Worm (Caenorhabditis elegans) whole organism, L1 larva: ENCODE results near the gene thn-1.

Source experiments
- F16B12.6 ChIP-seq: fragments of 150-350 bp; optimal IDR thresholded peaks from 2 replicates; lab custom pipeline; 2014; ENCODE audit warnings: missing biosample characterization, missing genetic modification characterization
- aha-1 ChIP-seq: fragments of 150-350 bp; optimal IDR thresholded peaks from 2 replicates; lab custom pipeline; 2014; ENCODE audit warnings: missing biosample characterization, missing genetic modification characterization
- blmp-1 ChIP-seq: fragments of 150-350 bp; optimal IDR thresholded peaks from 2 replicates; lab custom pipeline; 2014; ENCODE audit warnings: missing biosample characterization, missing genetic modification characterization
- ceh-63 ChIP-seq: fragments of 200-800 bp; sonication (Bioruptor generic); optimal IDR thresholded peaks from 2 replicates; lab custom pipeline; 2018; ENCODE audit warnings: mild to moderate bottlenecking, missing genetic modification characterization, missing compliant biosample characterization
- ceh-8 ChIP-seq: fragments of 200-800 bp; sonication (Bioruptor generic); optimal IDR thresholded peaks from 2 replicates; lab custom pipeline; 2018; ENCODE audit warnings: mild to moderate bottlenecking, missing genetic modification characterization, moderate library complexity, missing compliant biosample characterization
- ceh-90 ChIP-seq: sonication (generic microtip); optimal IDR thresholded peaks from 2 replicates; lab custom pipeline; 2016; ENCODE audit warnings: missing genetic modification characterization, missing compliant biosample characterization
- dpl-1 ChIP-seq, 3 experiments: fragments of 150-350 bp in 2 of 3; sonication (generic microtip) in 1 of 3; optimal IDR thresholded peaks; 2 replicates each; lab custom pipeline; 2014 to 2017; ENCODE audit warnings: missing biosample characterization in 3 of 3, missing genetic modification characterization in 3 of 3, missing genetic modification reagents in 3 of 3
- dsc-1 ChIP-seq: sonication (generic microtip); optimal IDR thresholded peaks from 2 replicates; lab custom pipeline; 2016; ENCODE audit warnings: mild to moderate bottlenecking, missing genetic modification characterization, missing compliant biosample characterization
- efl-1 ChIP-seq, 4 experiments: fragments of 150-350 bp; optimal IDR thresholded peaks in 3 of 4; peaks in 1 of 4; 1 replicate in 1 of 4; 2 replicates in 3 of 4; lab custom pipeline; 2014; ENCODE audit warnings: missing biosample characterization in 2 of 4, missing genetic modification characterization in 2 of 4, missing genetic modification reagents in 2 of 4
- egl-13 ChIP-seq: sonication (generic microtip); optimal IDR thresholded peaks from 2 replicates; lab custom pipeline; 2016; ENCODE audit warnings: missing genotype, missing genetic modification reagents, missing genetic modification characterization, missing compliant biosample characterization
- fkh-4 ChIP-seq: sonication (generic microtip); optimal IDR thresholded peaks from 2 replicates; lab custom pipeline; 2016; ENCODE audit warnings: missing compliant biosample characterization, missing genetic modification characterization, borderline replicate concordance
- grh-1 ChIP-seq: fragments of 200-800 bp; sonication (Bioruptor generic); IDR thresholded peaks from 2 replicates; pipeline ENCODE4 v1.3.6; 2022; ENCODE audit warnings: missing genetic modification reagents, missing genetic modification characterization, missing compliant biosample characterization
- isw-1 ChIP-seq: fragments of 200-800 bp; sonication (Bioruptor generic); IDR thresholded peaks from 2 replicates; pipeline ENCODE4 v1.3.6; 2022; ENCODE audit warnings: missing genetic modification characterization, missing compliant biosample characterization
- lin-13 ChIP-seq: fragments of 150-350 bp; optimal IDR thresholded peaks from 2 replicates; lab custom pipeline; 2014; ENCODE audit warnings: missing biosample characterization, missing genetic modification reagents, missing genetic modification characterization
- lin-14 ChIP-seq: fragments of 200-800 bp; sonication (Bioruptor generic); optimal IDR thresholded peaks from 2 replicates; lab custom pipeline; 2018; ENCODE audit warnings: mild to moderate bottlenecking, missing genetic modification characterization, moderate library complexity, missing compliant biosample characterization
- lin-35 ChIP-seq, 2 experiments: fragments of 150-350 bp; optimal IDR thresholded peaks; 2 replicates each; lab custom pipeline; 2014; ENCODE audit warnings: missing biosample characterization in 2 of 2, missing genetic modification characterization in 2 of 2, missing genetic modification reagents in 2 of 2
- lin-39 ChIP-seq: fragments of 150-350 bp; optimal IDR thresholded peaks from 2 replicates; lab custom pipeline; 2014; ENCODE audit warnings: missing biosample characterization, missing genetic modification reagents, missing genetic modification characterization
- lir-3 ChIP-seq: sonication (generic microtip); optimal IDR thresholded peaks from 2 replicates; lab custom pipeline; 2016; ENCODE audit warnings: mild to moderate bottlenecking, missing genetic modification characterization, moderate library complexity, missing compliant biosample characterization; ENCODE audit not compliant: poor library complexity
- lsy-2 ChIP-seq, 2 experiments: fragments of 150-350 bp; optimal IDR thresholded peaks; 2 replicates each; lab custom pipeline; 2014; ENCODE audit warnings: missing biosample characterization in 2 of 2, missing genetic modification characterization in 2 of 2
- mab-9 ChIP-seq: fragments of 200-800 bp; sonication (Bioruptor generic); IDR thresholded peaks from 2 replicates; pipeline ENCODE4 v1.3.6; 2022; ENCODE audit warnings: missing genetic modification reagents, missing genetic modification characterization, missing compliant biosample characterization
- mef-2 ChIP-seq: fragments of 150-350 bp; optimal IDR thresholded peaks from 2 replicates; lab custom pipeline; 2014; ENCODE audit warnings: missing biosample characterization, missing genetic modification characterization
- mep-1 ChIP-seq: fragments of 150-350 bp; optimal IDR thresholded peaks from 2 replicates; lab custom pipeline; 2014; ENCODE audit warnings: missing biosample characterization, missing genetic modification characterization
- nhr-19 ChIP-seq: fragments of 200-800 bp; sonication (Bioruptor generic); conservative IDR thresholded peaks from 2 replicates; pipeline ENCODE4 v1.3.6; 2022; ENCODE audit warnings: missing genetic modification characterization, missing compliant biosample characterization
- nhr-237 ChIP-seq: fragments of 150-350 bp; optimal IDR thresholded peaks from 2 replicates; lab custom pipeline; 2014; ENCODE audit warnings: missing biosample characterization, missing genetic modification characterization
- nhr-47 ChIP-seq: sonication (generic microtip); optimal IDR thresholded peaks from 2 replicates; lab custom pipeline; 2016; ENCODE audit warnings: mild to moderate bottlenecking, missing genetic modification characterization, moderate library complexity, missing compliant biosample characterization
- nhr-71 ChIP-seq: sonication (generic microtip); optimal IDR thresholded peaks from 2 replicates; lab custom pipeline; 2016; ENCODE audit warnings: mild to moderate bottlenecking, missing genetic modification characterization, moderate library complexity, missing compliant biosample characterization
- nhr-77 ChIP-seq: fragments of 150-350 bp; optimal IDR thresholded peaks from 2 replicates; lab custom pipeline; 2014; ENCODE audit warnings: missing biosample characterization, missing genetic modification characterization
- nhr-84 ChIP-seq: sonication (generic microtip); optimal IDR thresholded peaks from 2 replicates; lab custom pipeline; 2017; ENCODE audit warnings: missing biosample characterization, missing genetic modification characterization
- nhr-90 ChIP-seq: sonication (generic microtip); optimal IDR thresholded peaks from 2 replicates; lab custom pipeline; 2016; ENCODE audit warnings: mild to moderate bottlenecking, missing genetic modification characterization, missing compliant biosample characterization; ENCODE audit not compliant: poor library complexity
- pag-3 ChIP-seq: sonication (generic microtip); optimal IDR thresholded peaks from 2 replicates; lab custom pipeline; 2017; ENCODE audit warnings: missing genetic modification characterization, mild to moderate bottlenecking, missing compliant biosample characterization, antibody characterized with exemption, borderline replicate concordance; ENCODE audit not compliant: insufficient read depth
- rnt-1 ChIP-seq: sonication (generic microtip); optimal IDR thresholded peaks from 2 replicates; lab custom pipeline; 2016; ENCODE audit warnings: mild to moderate bottlenecking, missing genetic modification characterization, moderate library complexity, missing compliant biosample characterization
- skn-1 ChIP-seq: fragments of 150-350 bp; optimal IDR thresholded peaks from 2 replicates; lab custom pipeline; 2014; ENCODE audit warnings: missing biosample characterization, missing genetic modification characterization
- snu-23 ChIP-seq: sonication (generic microtip); optimal IDR thresholded peaks from 2 replicates; lab custom pipeline; 2016; ENCODE audit warnings: missing genetic modification characterization, missing compliant biosample characterization
- sox-4 ChIP-seq: sonication (generic microtip); optimal IDR thresholded peaks from 2 replicates; lab custom pipeline; 2016; ENCODE audit warnings: missing genetic modification characterization, missing compliant biosample characterization
- sup-37 ChIP-seq: fragments of 200-800 bp; sonication (Bioruptor generic); optimal IDR thresholded peaks from 2 replicates; lab custom pipeline; 2018; ENCODE audit warnings: mild to moderate bottlenecking, missing genetic modification characterization, missing compliant biosample characterization
- swsn-7 ChIP-seq: sonication (generic microtip); optimal IDR thresholded peaks from 2 replicates; lab custom pipeline; 2016; ENCODE audit warnings: missing genetic modification characterization, missing compliant biosample characterization
- tbx-2 ChIP-seq: sonication (generic microtip); optimal IDR thresholded peaks from 2 replicates; lab custom pipeline; 2016; ENCODE audit warnings: missing genetic modification characterization, missing compliant biosample characterization
- tlp-1 ChIP-seq: fragments of 150-350 bp; optimal IDR thresholded peaks from 2 replicates; lab custom pipeline; 2014; ENCODE audit warnings: missing biosample characterization, missing genetic modification characterization
- unc-30 ChIP-seq: sonication (generic microtip); optimal IDR thresholded peaks from 2 replicates; lab custom pipeline; 2017; ENCODE audit warnings: missing biosample characterization, missing genetic modification characterization
- unc-86 ChIP-seq: sonication (generic microtip); optimal IDR thresholded peaks from 2 replicates; lab custom pipeline; 2016; ENCODE audit warnings: missing genetic modification characterization, missing compliant biosample characterization
- vab-15 ChIP-seq: sonication (generic microtip); optimal IDR thresholded peaks from 2 replicates; lab custom pipeline; 2017; ENCODE audit warnings: missing genotype, mild to moderate bottlenecking, missing genetic modification characterization, missing compliant biosample characterization
- xbp-1 ChIP-seq: sonication (generic microtip); optimal IDR thresholded peaks from 2 replicates; lab custom pipeline; 2016; ENCODE audit warnings: missing genetic modification characterization, missing compliant biosample characterization
- zag-1 ChIP-seq: fragments of 150-350 bp; optimal IDR thresholded peaks from 2 replicates; lab custom pipeline; 2014; ENCODE audit warnings: missing biosample characterization, missing genetic modification characterization
- zip-4 ChIP-seq: fragments of 200-800 bp; sonication (Bioruptor generic); optimal IDR thresholded peaks from 2 replicates; lab custom pipeline; 2018; ENCODE audit warnings: mild to moderate bottlenecking, missing genetic modification characterization, moderate library complexity, missing compliant biosample characterization
- ztf-4 ChIP-seq: fragments of 150-350 bp; optimal IDR thresholded peaks from 2 replicates; lab custom pipeline; 2014; ENCODE audit warnings: missing biosample characterization, missing genetic modification characterization

thn-1 gene

ce11 chrIV:12379784-12380183, at the start of gene thn-1:
TSS of gene thn-1 (plus strand) at chrIV:12380084.
- no peak for TF ChIP-seq lin-14
- no peak for TF ChIP-seq lir-3 (tag; lab: Kevin White, UChicago)
- TF ChIP-seq nhr-90 = no peak
- no peak for TF ChIP-seq xbp-1 (tag; lab: Kevin White, UChicago)
- no peak for TF ChIP-seq mab-9
- no peak for TF ChIP-seq snu-23 (GFP tag; lab: Kevin White, UChicago)
- no peak for TF ChIP-seq sox-4
- TF ChIP-seq ceh-90 (tag; lab: Kevin White, UChicago) = no peak
- no peak for TF ChIP-seq ceh-8 (GFP tag; lab: Kevin White, UChicago)
- TF ChIP-seq lin-13 (GFP tag; lab: Kevin White, UChicago) = no peak
- no peak for TF ChIP-seq isw-1
- TF ChIP-seq lin-39 (tag; lab: Kevin White, UChicago) = no peak
- TF ChIP-seq sup-37 (GFP tag; lab: Kevin White, UChicago) = no peak
- TF ChIP-seq zip-4 (GFP tag; lab: Kevin White, UChicago) = no peak

DNA sequence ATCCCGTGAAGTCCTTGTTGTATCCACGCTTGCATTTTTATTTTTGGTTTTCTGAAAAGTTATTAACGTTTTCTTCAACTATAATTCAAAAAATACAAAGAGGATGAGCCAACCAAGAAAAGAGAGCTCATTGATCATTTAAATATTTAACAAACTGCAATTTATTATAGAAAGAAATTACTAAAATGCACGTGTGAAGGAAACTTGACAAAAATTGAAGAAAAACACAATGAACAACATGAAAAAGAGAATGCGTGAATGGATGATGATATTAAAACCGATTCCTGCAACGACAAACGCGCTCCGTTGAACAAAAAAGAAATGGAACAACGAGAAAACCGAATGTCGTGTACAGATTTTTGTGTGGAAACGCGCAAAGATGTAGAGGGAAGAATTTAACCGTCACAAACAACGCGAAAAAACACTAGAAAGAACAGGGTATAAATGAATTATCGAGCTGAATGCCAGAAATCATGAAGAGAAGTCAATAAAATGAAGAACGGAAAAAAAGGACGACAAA, 49.0 kb upstream of the thn-1 start, which contains the start of gene ufd-1:
Gene ufd-1 (minus strand): TSS at position 51 of the 520 bp plus-strand sequence.
- no peak for TF ChIP-seq tbx-2 (tag; lab: Kevin White, UChicago)
- peak; percentile 70 for TF ChIP-seq blmp-1 (tag; lab: Kevin White, UChicago)
- no peak for TF ChIP-seq nhr-19 (GFP tag; lab: Robert Waterston, UW)
- no peak for TF ChIP-seq sox-4
- peak; percentile 56 for TF ChIP-seq skn-1 (tag; lab: Kevin White, UChicago)
- no peak for TF ChIP-seq nhr-77 (tag; lab: Kevin White, UChicago)
- peak in 1 of 2 experiments; percentile 40 for TF ChIP-seq lin-35 (GFP tag; optimal IDR thresholded peaks at IDR 0.05; lab: Kevin White, UChicago)
- peak in 1 of 2 experiments; percentile 0 for TF ChIP-seq lsy-2 (tag; optimal IDR thresholded peaks at IDR 0.05; lab: Kevin White, UChicago)
- no peak for TF ChIP-seq efl-1 (optimal IDR thresholded peaks at IDR 0.05; lab: Kevin White, UChicago)
- peak in 1 of 2 experiments; percentile 11 for TF ChIP-seq efl-1 (GFP tag; optimal IDR thresholded peaks at IDR 0.05 in 1 of 2; lab: Kevin White, UChicago)
- TF ChIP-seq dpl-1 (GFP tag; optimal IDR thresholded peaks at IDR 0.05; lab: Kevin White, UChicago) = peak in 1 of 3 experiments; percentile 42

DNA sequence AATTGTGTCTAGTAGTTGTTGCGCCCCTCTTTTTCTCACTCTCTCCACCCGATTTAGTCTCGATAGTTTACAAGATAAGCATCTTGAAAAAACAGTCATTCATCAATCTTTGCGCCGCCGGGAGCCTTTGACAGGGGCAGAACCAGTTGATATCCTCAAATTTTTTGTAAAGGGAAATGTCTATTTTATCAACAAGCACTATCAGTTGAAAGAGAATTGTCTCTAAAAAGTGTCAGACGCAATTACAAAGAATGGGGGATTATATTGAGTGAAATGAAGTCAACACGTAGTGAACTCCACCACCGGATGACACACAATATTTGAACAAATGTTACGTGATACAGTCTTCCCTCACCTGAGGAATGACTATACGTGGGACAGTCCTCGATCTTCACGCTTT, 45.7 kb upstream of the thn-1 start:
- TF ChIP-seq unc-86 (tag; lab: Kevin White, UChicago) (no peak), F16B12.6 (tag; lab: Kevin White, UChicago) (no peak), lin-39 (tag; lab: Kevin White, UChicago) (no peak), nhr-90 (no peak), dsc-1 (tag; lab: Kevin White, UChicago) (no peak), sup-37 (GFP tag; lab: Kevin White, UChicago) (no peak), mef-2 (tag; lab: Kevin White, UChicago) (no peak), efl-1 (optimal IDR thresholded peaks at IDR 0.05; lab: Kevin White, UChicago) (no peak), efl-1 (GFP tag; optimal IDR thresholded peaks at IDR 0.05 in 1 of 2; lab: Kevin White, UChicago) (peak in 1 of 2 experiments; percentile 90), egl-13 (no peak), blmp-1 (tag; lab: Kevin White, UChicago) (peak; percentile 12), ceh-63 (GFP tag; lab: Kevin White, UChicago) (no peak), lin-14 (peak; percentile 16), aha-1 (tag; lab: Kevin White, UChicago) (no peak), zag-1 (tag; lab: Kevin White, UChicago) (no peak)

ce11 chrIV:12334708-12335107, 45.2 kb upstream of the thn-1 start:
- TF ChIP-seq rnt-1 (tag; lab: Kevin White, UChicago) (peak; percentile 26), vab-15 (tag; lab: Kevin White, UChicago) (no peak), F16B12.6 (tag; lab: Kevin White, UChicago) (peak; percentile 80), pag-3 (tag; lab: Kevin White, UChicago) (no peak), efl-1 (optimal IDR thresholded peaks at IDR 0.05; lab: Kevin White, UChicago) (peak; percentile 73 to 81), efl-1 (GFP tag; optimal IDR thresholded peaks at IDR 0.05 in 1 of 2; lab: Kevin White, UChicago) (peak; percentile 84 to 98), mep-1 (tag; lab: Kevin White, UChicago) (peak; percentile 19), nhr-237 (tag; lab: Kevin White, UChicago) (no peak), ztf-4 (tag; lab: Kevin White, UChicago) (no peak), grh-1 (no peak), nhr-47 (tag; lab: Kevin White, UChicago) (peak; percentile 24), skn-1 (tag; lab: Kevin White, UChicago) (no peak), nhr-71 (tag; lab: Kevin White, UChicago) (peak; percentile 21), nhr-84 (tag; lab: Kevin White, UChicago) (no peak), dpl-1 (GFP tag; optimal IDR thresholded peaks at IDR 0.05; lab: Kevin White, UChicago) (peak; percentile 73 to 86 (median 85)), lsy-2 (tag; optimal IDR thresholded peaks at IDR 0.05; lab: Kevin White, UChicago) (peak; percentile 25 to 43), unc-30 (tag; lab: Kevin White, UChicago) (no peak), swsn-7 (tag; lab: Kevin White, UChicago) (peak; percentile 3), fkh-4 (tag; lab: Kevin White, UChicago) (no peak), tlp-1 (tag; lab: Kevin White, UChicago) (no peak), nhr-90 (no peak)
